Worm (Caenorhabditis elegans) whole organism, late embryonic: ENCODE measurements around the gene spat-1.

Source experiments
- ceh-45 ChIP-seq: fragments of 200-800 bp; sonication (Bioruptor generic); IDR thresholded peaks from 2 replicates; pipeline ENCODE4 v1.3.6; 2022; ENCODE audit warnings: missing genetic modification reagents, missing genetic modification characterization, missing compliant biosample characterization
- ceh-9 ChIP-seq: sonication (generic microtip); optimal IDR thresholded peaks from 2 replicates; lab custom pipeline; 2016; ENCODE audit warnings: mild to moderate bottlenecking, missing genetic modification characterization, inconsistent platforms, missing compliant biosample characterization
- elt-2 ChIP-seq: sonication (generic microtip); optimal IDR thresholded peaks from 2 replicates; lab custom pipeline; 2016; ENCODE audit warnings: missing genetic modification reagents, missing genetic modification characterization, missing compliant biosample characterization
- ets-4 ChIP-seq: sonication (generic microtip); optimal IDR thresholded peaks from 2 replicates; lab custom pipeline; 2016; ENCODE audit warnings: missing genetic modification characterization, missing compliant biosample characterization
- hlh-15 ChIP-seq: sonication (generic microtip); optimal IDR thresholded peaks from 2 replicates; lab custom pipeline; 2016; ENCODE audit warnings: missing genetic modification characterization, missing compliant biosample characterization
- nfya-1 ChIP-seq: sonication (generic microtip); optimal IDR thresholded peaks from 2 replicates; lab custom pipeline; 2017; ENCODE audit warnings: missing genetic modification characterization, mild to moderate bottlenecking, missing compliant biosample characterization, antibody characterized with exemption, moderate library complexity
- pha-4 ChIP-seq: fragments of 150-350 bp; optimal IDR thresholded peaks from 2 replicates; lab custom pipeline; 2018; ENCODE audit warnings: missing biosample characterization, missing genetic modification reagents, missing genetic modification characterization
- sdc-2 ChIP-seq: sonication (generic microtip); optimal IDR thresholded peaks from 2 replicates; lab custom pipeline; 2016; ENCODE audit warnings: missing genotype, missing genetic modification characterization, missing compliant biosample characterization
- sox-4 ChIP-seq: sonication (generic microtip); optimal IDR thresholded peaks from 2 replicates; lab custom pipeline; 2017; ENCODE audit warnings: mild to moderate bottlenecking, missing genetic modification characterization, inconsistent platforms, missing compliant biosample characterization
- tbx-2 ChIP-seq: sonication (generic microtip); optimal IDR thresholded peaks from 2 replicates; lab custom pipeline; 2016; ENCODE audit warnings: missing genetic modification characterization, missing compliant biosample characterization

ce11 chrII:14567811-14568210 is 39.3 kb downstream of the spat-1 start:
- TF ChIP-seq tbx-2 (tag; lab: Kevin White, UChicago): no peak
- no peak for TF ChIP-seq sox-4 (tag; lab: Kevin White, UChicago)
- no peak for TF ChIP-seq ceh-9 (tag; lab: Kevin White, UChicago)
- TF ChIP-seq ceh-45 (GFP tag; lab: Robert Waterston, UW): no peak
- TF ChIP-seq pha-4 (tag; lab: Kevin White, UChicago): no peak
- TF ChIP-seq nfya-1: no peak
- no peak for TF ChIP-seq elt-2 (tag; lab: Kevin White, UChicago)
- no peak for TF ChIP-seq ets-4 (tag; lab: Kevin White, UChicago)
- no peak for TF ChIP-seq hlh-15 (tag; lab: Kevin White, UChicago)
- no peak for TF ChIP-seq sdc-2 (tag; lab: Kevin White, UChicago)
